Worm (Caenorhabditis elegans) whole organism, L4 larva: ENCODE results near the gene C18D11.10.

Experiments
- D1046.2 ChIP-seq: fragments of 200-800 bp; sonication (Bioruptor generic); IDR thresholded peaks from 2 replicates; pipeline ENCODE4 v1.3.6; 2022; ENCODE audit warnings: missing genetic modification characterization, missing compliant biosample characterization
- F26F4.8 ChIP-seq: fragments of 200-800 bp; sonication (Bioruptor generic); conservative IDR thresholded peaks from 2 replicates; pipeline ENCODE4 v1.3.6; 2022; ENCODE audit warnings: missing genetic modification characterization, missing compliant biosample characterization
- F37D6.2 ChIP-seq: sonication (generic microtip); optimal IDR thresholded peaks from 2 replicates; lab custom pipeline; 2016; ENCODE audit warnings: mild to moderate bottlenecking, missing genetic modification characterization, missing compliant biosample characterization
- Y48G9A.11 ChIP-seq: fragments of 200-800 bp; sonication (Bioruptor generic); IDR thresholded peaks from 2 replicates; pipeline ENCODE4 v1.3.6; 2022; ENCODE audit warnings: missing genetic modification reagents, missing genetic modification characterization, missing compliant biosample characterization
- ZK337.2 ChIP-seq: fragments of 200-800 bp; sonication (Bioruptor generic); IDR thresholded peaks from 2 replicates; pipeline ENCODE4 v1.3.6; 2022; ENCODE audit warnings: missing genetic modification reagents, missing genetic modification characterization, missing compliant biosample characterization
- ZK546.5 ChIP-seq, 2 experiments: sonication (generic microtip); optimal IDR thresholded peaks; 2 replicates each; lab custom pipeline; 2017; ENCODE audit warnings: missing biosample characterization in 2 of 2, missing genetic modification characterization in 2 of 2
- aha-1 ChIP-seq: fragments of 150-350 bp; peaks from one replicate; lab custom pipeline; 2014; ENCODE audit warnings: missing biosample characterization, missing genetic modification characterization
- ama-1 ChIP-seq: fragments of 150-350 bp; optimal IDR thresholded peaks from 2 replicates; lab custom pipeline; 2014; ENCODE audit warnings: inconsistent platforms, mixed read lengths
- ceh-62 ChIP-seq: sonication (generic microtip); optimal IDR thresholded peaks from 2 replicates; lab custom pipeline; 2017; ENCODE audit warnings: missing biosample characterization, missing genetic modification characterization
- cey-2 ChIP-seq: sonication (generic microtip); optimal IDR thresholded peaks from 3 replicates; lab custom pipeline; 2017; ENCODE audit warnings: missing genetic modification characterization, mild to moderate bottlenecking, missing compliant biosample characterization, antibody characterized with exemption, borderline replicate concordance; ENCODE audit not compliant: insufficient read depth
- ctbp-1 ChIP-seq: fragments of 200-800 bp; sonication (Bioruptor generic); IDR thresholded peaks from 2 replicates; pipeline ENCODE4 v1.3.6; 2022; ENCODE audit warnings: missing genetic modification reagents, missing genetic modification characterization, missing compliant biosample characterization
- daf-12 ChIP-seq: fragments of 150-350 bp; optimal IDR thresholded peaks from 2 replicates; lab custom pipeline; 2014; ENCODE audit warnings: missing biosample characterization, missing genetic modification reagents, missing genetic modification characterization
- dmd-6 ChIP-seq: fragments of 200-800 bp; sonication (Bioruptor generic); IDR thresholded peaks from 2 replicates; pipeline ENCODE4 v1.3.6; 2022; ENCODE audit warnings: missing genetic modification reagents, missing genetic modification characterization, missing compliant biosample characterization
- dmd-8 ChIP-seq: fragments of 200-800 bp; sonication (Bioruptor generic); IDR thresholded peaks from 2 replicates; pipeline ENCODE4 v1.3.6; 2022; ENCODE audit warnings: missing genetic modification characterization, missing compliant biosample characterization
- dpl-1 ChIP-seq: fragments of 150-350 bp; optimal IDR thresholded peaks from 2 replicates; lab custom pipeline; 2014; ENCODE audit warnings: missing biosample characterization, missing genetic modification reagents, missing genetic modification characterization
- duxl-1 ChIP-seq: sonication (generic microtip); optimal IDR thresholded peaks from 2 replicates; lab custom pipeline; 2016; ENCODE audit warnings: mild to moderate bottlenecking, missing genetic modification characterization, moderate library complexity, missing compliant biosample characterization; ENCODE audit not compliant: poor library complexity
- dve-1 ChIP-seq: sonication (generic microtip); optimal IDR thresholded peaks from 2 replicates; lab custom pipeline; 2017; ENCODE audit warnings: antibody characterized with exemption, mild to moderate bottlenecking, missing genetic modification characterization, missing compliant biosample characterization; ENCODE audit not compliant: insufficient read depth
- egl-27 ChIP-seq: sonication (generic microtip); optimal IDR thresholded peaks from 3 replicates; lab custom pipeline; 2017; ENCODE audit warnings: missing biosample characterization, missing genetic modification reagents, missing genetic modification characterization
- gei-8 ChIP-seq: fragments of 200-800 bp; sonication (Bioruptor generic); optimal IDR thresholded peaks from 2 replicates; lab custom pipeline; 2018; ENCODE audit warnings: mild to moderate bottlenecking, missing genetic modification characterization, missing compliant biosample characterization
- hif-1 ChIP-seq, 2 experiments: sonication (generic microtip); optimal IDR thresholded peaks; 2 replicates each; lab custom pipeline; 2016 to 2017; ENCODE audit warnings: missing compliant biosample characterization in 2 of 2, missing genetic modification characterization in 2 of 2, missing genetic modification reagents in 2 of 2, missing genotype in 2 of 2, mild to moderate bottlenecking in 1 of 2
- hlh-11 ChIP-seq: fragments of 200-800 bp; sonication (Bioruptor generic); optimal IDR thresholded peaks from 2 replicates; lab custom pipeline; 2018; ENCODE audit warnings: mild to moderate bottlenecking, missing genetic modification characterization, missing compliant biosample characterization
- hlh-30 ChIP-seq: sonication (generic microtip); optimal IDR thresholded peaks from 2 replicates; lab custom pipeline; 2017; ENCODE audit warnings: antibody characterized with exemption, mild to moderate bottlenecking, missing genetic modification characterization, missing compliant biosample characterization; ENCODE audit not compliant: insufficient read depth
- hmg-1.1 ChIP-seq: fragments of 200-800 bp; sonication (Bioruptor generic); IDR thresholded peaks from 2 replicates; pipeline ENCODE4 v1.3.6; 2022; ENCODE audit warnings: missing genetic modification reagents, missing genetic modification characterization, missing compliant biosample characterization
- jun-1 ChIP-seq: fragments of 150-350 bp; optimal IDR thresholded peaks from 2 replicates; lab custom pipeline; 2014; ENCODE audit warnings: missing biosample characterization, missing genetic modification reagents, missing genetic modification characterization
- lim-7 ChIP-seq: fragments of 200-800 bp; sonication (Bioruptor generic); IDR thresholded peaks from 2 replicates; pipeline ENCODE4 v1.3.6; 2022; ENCODE audit warnings: missing genetic modification characterization, missing compliant biosample characterization
- lin-1 ChIP-seq: fragments of 200-800 bp; sonication (Bioruptor generic); IDR thresholded peaks from 2 replicates; pipeline ENCODE4 v1.3.6; 2022; ENCODE audit warnings: missing genetic modification reagents, missing genetic modification characterization, missing compliant biosample characterization
- lin-15B ChIP-seq: fragments of 150-350 bp; sonication (generic microtip); optimal IDR thresholded peaks from 3 replicates; lab custom pipeline; 2014; ENCODE audit warnings: missing biosample characterization, missing genetic modification characterization
- lin-38 ChIP-seq: fragments of 200-800 bp; sonication (Bioruptor generic); IDR thresholded peaks from 2 replicates; pipeline ENCODE4 v1.3.6; 2022; ENCODE audit warnings: missing genetic modification reagents, missing genetic modification characterization, missing compliant biosample characterization
- lir-3 ChIP-seq: sonication (generic microtip); optimal IDR thresholded peaks from 2 replicates; lab custom pipeline; 2016; ENCODE audit warnings: mild to moderate bottlenecking, missing genetic modification characterization, missing compliant biosample characterization
- lsy-2 ChIP-seq, 2 experiments: fragments of 150-350 bp in 1 of 2; sonication (generic microtip) in 1 of 2; optimal IDR thresholded peaks; 2 replicates each; lab custom pipeline; 2014 to 2017; ENCODE audit warnings: missing biosample characterization in 2 of 2, missing genetic modification characterization in 2 of 2
- madf-5 ChIP-seq, 2 experiments: fragments of 200-800 bp; sonication (Bioruptor generic); IDR thresholded peaks; 2 replicates each; pipeline ENCODE4 v1.3.6; 2022; ENCODE audit warnings: missing compliant biosample characterization in 2 of 2, missing genetic modification characterization in 2 of 2
- mdl-1 ChIP-seq, 2 experiments: fragments of 150-350 bp in 1 of 2; sonication (generic microtip) in 1 of 2; optimal IDR thresholded peaks; 2 replicates each; lab custom pipeline; 2014 to 2017; ENCODE audit warnings: missing biosample characterization in 2 of 2, missing genetic modification characterization in 2 of 2
- mep-1 ChIP-seq: fragments of 150-350 bp; sonication (generic microtip); optimal IDR thresholded peaks from 3 replicates; lab custom pipeline; 2014; ENCODE audit warnings: missing biosample characterization, missing genetic modification characterization
- mxl-2 ChIP-seq: fragments of 200-800 bp; sonication (Bioruptor generic); conservative IDR thresholded peaks from 2 replicates; pipeline ENCODE4 v1.3.6; 2022; ENCODE audit warnings: missing genetic modification reagents, missing genetic modification characterization, missing compliant biosample characterization
- nhr-11 ChIP-seq: fragments of 150-350 bp; optimal IDR thresholded peaks from 2 replicates; lab custom pipeline; 2014; ENCODE audit warnings: missing biosample characterization, missing genetic modification characterization
- nhr-111 ChIP-seq: fragments of 200-800 bp; sonication (Bioruptor generic); optimal IDR thresholded peaks from 2 replicates; lab custom pipeline; 2018; ENCODE audit warnings: mild to moderate bottlenecking, missing genetic modification characterization, missing compliant biosample characterization
- nhr-41 ChIP-seq: fragments of 200-800 bp; sonication (Bioruptor generic); IDR thresholded peaks from 2 replicates; pipeline ENCODE4 v1.3.6; 2022; ENCODE audit warnings: missing genetic modification reagents, missing genetic modification characterization, missing compliant biosample characterization
- nhr-6 ChIP-seq: fragments of 150-350 bp; optimal IDR thresholded peaks from 2 replicates; lab custom pipeline; 2014; ENCODE audit warnings: missing biosample characterization, missing genetic modification characterization
- nhr-77 ChIP-seq: fragments of 150-350 bp; optimal IDR thresholded peaks from 2 replicates; lab custom pipeline; 2014; ENCODE audit warnings: missing biosample characterization, missing genetic modification characterization
- pha-4 ChIP-seq, 2 experiments: fragments of 150-350 bp in 1 of 2; fragments of 200-800 bp in 1 of 2; sonication (Bioruptor generic) in 1 of 2; IDR thresholded peaks in 1 of 2; optimal IDR thresholded peaks in 1 of 2; 2 replicates each; pipeline versions ENCODE4 v1.3.6 to Lab custom; 2014 to 2022; ENCODE audit warnings: missing genetic modification characterization in 2 of 2, missing genetic modification reagents in 2 of 2, missing biosample characterization in 1 of 2, missing compliant biosample characterization in 1 of 2
- pqm-1 ChIP-seq: sonication (generic microtip); optimal IDR thresholded peaks from 2 replicates; lab custom pipeline; 2017; ENCODE audit warnings: missing biosample characterization, missing genetic modification characterization
- sdz-12 ChIP-seq: fragments of 200-800 bp; sonication (Bioruptor generic); optimal IDR thresholded peaks from 2 replicates; lab custom pipeline; 2018; ENCODE audit warnings: mild to moderate bottlenecking, missing genetic modification characterization, missing compliant biosample characterization
- snpc-1.2 ChIP-seq: fragments of 200-800 bp; sonication (Bioruptor generic); IDR thresholded peaks from 2 replicates; pipeline ENCODE4 v1.3.6; 2022; ENCODE audit warnings: missing genetic modification reagents, missing genetic modification characterization, missing compliant biosample characterization
- snpc-4 ChIP-seq: fragments of 150-350 bp; optimal IDR thresholded peaks from 2 replicates; lab custom pipeline; 2014; ENCODE audit warnings: missing biosample characterization, missing genetic modification characterization
- spr-1 ChIP-seq: sonication (generic microtip); optimal IDR thresholded peaks from 2 replicates; lab custom pipeline; 2016; ENCODE audit warnings: mild to moderate bottlenecking, missing genetic modification characterization, missing compliant biosample characterization
- spr-3 ChIP-seq: fragments of 200-800 bp; sonication (Bioruptor generic); optimal IDR thresholded peaks from 2 replicates; lab custom pipeline; 2018; ENCODE audit warnings: mild to moderate bottlenecking, missing genetic modification characterization, missing compliant biosample characterization
- tag-97 ChIP-seq: fragments of 200-800 bp; sonication (Bioruptor generic); IDR thresholded peaks from 2 replicates; pipeline ENCODE4 v1.3.6; 2022; ENCODE audit warnings: missing genetic modification characterization, missing compliant biosample characterization
- tra-1 ChIP-seq: fragments of 200-800 bp; sonication (Bioruptor generic); IDR thresholded peaks from 2 replicates; pipeline ENCODE4 v1.3.6; 2022; ENCODE audit warnings: missing genetic modification reagents, missing genetic modification characterization, missing compliant biosample characterization
- unc-130 ChIP-seq: sonication (generic microtip); optimal IDR thresholded peaks from 2 replicates; lab custom pipeline; 2016; ENCODE audit warnings: missing genetic modification reagents, missing genetic modification characterization, missing compliant biosample characterization
- zip-2 ChIP-seq: fragments of 150-350 bp; optimal IDR thresholded peaks from 2 replicates; lab custom pipeline; 2014; ENCODE audit warnings: missing biosample characterization, missing genetic modification characterization
- ztf-7 ChIP-seq: fragments of 150-350 bp; optimal IDR thresholded peaks from 2 replicates; lab custom pipeline; 2014; ENCODE audit warnings: missing biosample characterization, missing genetic modification characterization

C18D11.10 gene

ce11 chrIII:11825654-11826053, 18.1 kb downstream of the C18D11.10 start (continued):
- TF ChIP-seq hlh-30 (tag; lab: Kevin White, UChicago): peak; percentile 94
- TF ChIP-seq F26F4.8 (GFP tag; lab: Robert Waterston, UW): no peak
- TF ChIP-seq lin-15B (tag; lab: Kevin White, UChicago): no peak
- peak; percentile 67 for TF ChIP-seq hlh-11 (tag; lab: Kevin White, UChicago)
- no peak for TF ChIP-seq egl-27
- TF ChIP-seq pha-4 (GFP tag; IDR thresholded peaks at IDR 0.05; lab: Robert Waterston, UW): no peak
- no peak for TF ChIP-seq pha-4 (tag; optimal IDR thresholded peaks at IDR 0.05; lab: Kevin White, UChicago)
- TF ChIP-seq mep-1 (tag; lab: Kevin White, UChicago): peak; percentile 64
- TF ChIP-seq snpc-1.2: no peak
- peak in 1 of 2 experiments; percentile 87 for TF ChIP-seq lsy-2 (tag; optimal IDR thresholded peaks at IDR 0.05; lab: Kevin White, UChicago)
- TF ChIP-seq duxl-1 (tag; lab: Kevin White, UChicago): no peak
- peak; percentile 21; the same call in 1 of the 2 replicates for TF ChIP-seq dmd-6
- no peak for TF ChIP-seq snpc-4
- no peak for TF ChIP-seq lir-3 (tag; lab: Kevin White, UChicago)
- TF ChIP-seq Y48G9A.11 (GFP tag; lab: Robert Waterston, UW): no peak
- TF ChIP-seq nhr-11 (tag; lab: Kevin White, UChicago): no peak
- TF ChIP-seq tra-1 (GFP tag; lab: Robert Waterston, UW): no peak
- no peak for TF ChIP-seq unc-130 (GFP tag; lab: Kevin White, UChicago)
- no peak for TF ChIP-seq lim-7
- no peak for TF ChIP-seq zip-2 (tag; lab: Kevin White, UChicago)
- TF ChIP-seq sdz-12 (GFP tag; lab: Kevin White, UChicago): no peak
- TF ChIP-seq dve-1 (tag; lab: Kevin White, UChicago): peak; percentile 20
- no peak for TF ChIP-seq dmd-8 (GFP tag; lab: Robert Waterston, UW)
- TF ChIP-seq nhr-6: peak; percentile 42
- TF ChIP-seq mxl-2 (GFP tag; lab: Robert Waterston, UW): no peak
- no peak for TF ChIP-seq D1046.2 (GFP tag; lab: Robert Waterston, UW)
- no peak for TF ChIP-seq F37D6.2 (tag; lab: Kevin White, UChicago)
- TF ChIP-seq ceh-62 (tag; lab: Kevin White, UChicago): no peak
- TF ChIP-seq ztf-7: no peak
- TF ChIP-seq dpl-1 (GFP tag; lab: Kevin White, UChicago): peak; percentile 64
- peak; percentile 94 for TF ChIP-seq lin-38 (GFP tag; lab: Robert Waterston, UW)
- no peak for TF ChIP-seq ama-1
- TF ChIP-seq hif-1 (tag; optimal IDR thresholded peaks at IDR 0.05; lab: Kevin White, UChicago): peak in 1 of 2 experiments; percentile 46
- TF ChIP-seq gei-8: no peak
- TF ChIP-seq nhr-111: no peak
- peak; percentile 49 for TF ChIP-seq hmg-1.1
- TF ChIP-seq ZK546.5 (tag; optimal IDR thresholded peaks at IDR 0.05; lab: Kevin White, UChicago): no peak
- no peak for TF ChIP-seq nhr-41 (GFP tag; lab: Robert Waterston, UW)
- TF ChIP-seq nhr-77: peak; percentile 36
- no peak for TF ChIP-seq cey-2 (tag; lab: Kevin White, UChicago)
- peak; percentile 52 to 93 for TF ChIP-seq mdl-1 (tag; optimal IDR thresholded peaks at IDR 0.05; lab: Kevin White, UChicago)
- TF ChIP-seq spr-1: no peak
- no peak for TF ChIP-seq daf-12 (tag; lab: Kevin White, UChicago)
- no peak for TF ChIP-seq tag-97 (GFP tag; lab: Robert Waterston, UW)
- TF ChIP-seq ZK337.2: no peak
- TF ChIP-seq madf-5 (GFP tag; IDR thresholded peaks at IDR 0.05; lab: Robert Waterston, UW): no peak
- no peak for TF ChIP-seq ctbp-1 (GFP tag; lab: Robert Waterston, UW)
- TF ChIP-seq spr-3 (GFP tag; lab: Kevin White, UChicago): no peak
- TF ChIP-seq aha-1 (tag; lab: Kevin White, UChicago): peak; percentile 93
- TF ChIP-seq lin-1 (GFP tag; lab: Robert Waterston, UW): no peak
- no peak for TF ChIP-seq jun-1 (tag; lab: Kevin White, UChicago)
- TF ChIP-seq pqm-1: no peak
